Fruit fly (Drosophila melanogaster) whole organism, adult: ENCODE measurements around the gene moi.

Experiments
- CG11617 ChIP-seq: fragments of 200-800 bp; sonication (Bioruptor generic); optimal IDR thresholded peaks from 2 replicates; lab custom pipeline; 2017; ENCODE audit warnings: mild to moderate bottlenecking, missing biosample characterization, missing genetic modification reagents, missing genetic modification characterization
- CG12768 ChIP-seq: fragments of 200-800 bp; sonication (Bioruptor generic); optimal IDR thresholded peaks from 2 replicates; lab custom pipeline; 2017; ENCODE audit warnings: missing biosample characterization, missing genetic modification characterization, mild to moderate bottlenecking, moderate library complexity, missing genetic modification reagents
- CG14711 ChIP-seq: fragments of 200-800 bp; sonication (Bioruptor generic); optimal IDR thresholded peaks from 2 replicates; lab custom pipeline; 2018; ENCODE audit warnings: missing biosample characterization, mild to moderate bottlenecking, missing genetic modification characterization, moderate library complexity
- CG1620 ChIP-seq: fragments of 200-800 bp; sonication (Bioruptor generic); optimal IDR thresholded peaks from 2 replicates; lab custom pipeline; 2016; ENCODE audit warnings: missing biosample characterization, missing genetic modification characterization
- CG33017 ChIP-seq: fragments of 200-800 bp; sonication (Bioruptor generic); optimal IDR thresholded peaks from 2 replicates; lab custom pipeline; 2018; ENCODE audit warnings: missing biosample characterization, mild to moderate bottlenecking, missing genetic modification characterization, moderate library complexity
- CG5204 ChIP-seq: fragments of 200-800 bp; sonication (Bioruptor generic); optimal IDR thresholded peaks from 2 replicates; lab custom pipeline; 2016; ENCODE audit warnings: missing biosample characterization, missing genetic modification characterization
- CG7045 ChIP-seq: fragments of 200-800 bp; sonication (Bioruptor generic); optimal IDR thresholded peaks from 2 replicates; lab custom pipeline; 2017; ENCODE audit warnings: missing biosample characterization, mild to moderate bottlenecking, missing genetic modification characterization
- CG7101 ChIP-seq: fragments of 200-800 bp; sonication (Bioruptor generic); optimal IDR thresholded peaks from 2 replicates; lab custom pipeline; 2018; ENCODE audit warnings: missing biosample characterization, mild to moderate bottlenecking, missing genetic modification characterization, moderate library complexity
- Clk ChIP-seq: fragments of 200-800 bp; sonication (Bioruptor generic); optimal IDR thresholded peaks from 2 replicates; lab custom pipeline; 2017; ENCODE audit warnings: missing biosample characterization, missing genetic modification characterization
- Crg-1 ChIP-seq: fragments of 200-800 bp; sonication (Bioruptor generic); optimal IDR thresholded peaks from 2 replicates; lab custom pipeline; 2016; ENCODE audit warnings: missing biosample characterization, missing genetic modification characterization
- Hr96 ChIP-seq: fragments of 200-800 bp; sonication (Bioruptor generic); optimal IDR thresholded peaks from 2 replicates; lab custom pipeline; 2016; ENCODE audit warnings: missing biosample characterization, missing genetic modification characterization
- Mnt ChIP-seq: fragments of 200-800 bp; sonication (Bioruptor generic); optimal IDR thresholded peaks from 2 replicates; lab custom pipeline; 2016; ENCODE audit warnings: missing biosample characterization, mild to moderate bottlenecking, missing genetic modification characterization
- bab1 ChIP-seq: fragments of 200-800 bp; sonication (Bioruptor generic); optimal IDR thresholded peaks from 3 replicates; lab custom pipeline; 2019; ENCODE audit warnings: missing biosample characterization, mild to moderate bottlenecking, missing genetic modification characterization, moderate library complexity
- cic ChIP-seq: fragments of 200-800 bp; sonication (Bioruptor generic); optimal IDR thresholded peaks from 2 replicates; lab custom pipeline; 2017; ENCODE audit warnings: missing biosample characterization, mild to moderate bottlenecking, missing genetic modification characterization, moderate library complexity
- cnc ChIP-seq, 2 experiments: fragments of >200 bp; optimal IDR thresholded peaks; 2 replicates each; lab custom pipeline; 2017
- kay ChIP-seq: fragments of 200-800 bp; sonication (Bioruptor generic); peaks from one replicate; lab custom pipeline; 2016; ENCODE audit warnings: missing biosample characterization, missing genetic modification characterization, borderline replicate concordance
- ovo ChIP-seq: fragments of 200-800 bp; sonication (Bioruptor generic); optimal IDR thresholded peaks from 2 replicates; lab custom pipeline; 2016; ENCODE audit warnings: missing biosample characterization, missing genetic modification characterization
- pad ChIP-seq: fragments of 200-800 bp; sonication (Bioruptor generic); optimal IDR thresholded peaks from 3 replicates; lab custom pipeline; 2017; ENCODE audit warnings: missing biosample characterization, missing genetic modification characterization, mild to moderate bottlenecking, moderate library complexity, missing genetic modification reagents
- tj ChIP-seq: fragments of 200-800 bp; sonication (Bioruptor generic); optimal IDR thresholded peaks from 3 replicates; lab custom pipeline; 2017; ENCODE audit warnings: missing biosample characterization, mild to moderate bottlenecking, missing genetic modification characterization, moderate library complexity
- toe ChIP-seq: fragments of 200-800 bp; sonication (Bioruptor generic); optimal IDR thresholded peaks from 2 replicates; lab custom pipeline; 2016; ENCODE audit warnings: missing biosample characterization, missing genetic modification characterization

The moi gene

dm6 chr3R:18274328-18275098 lies 19.2 kb downstream of the moi start, which contains the start of the genes Vps39 and eIF1A:
Vps39 (minus strand) TSS chr3R:18274446.
eIF1A (plus strand) TSS chr3R:18274665.
- TF ChIP-seq CG7045 (GFP tag; lab: Kevin White, UChicago) (peak; percentile 33), CG11617 (peak; percentile 6), kay (GFP tag; lab: Kevin White, UChicago) (no peak), cnc (optimal IDR thresholded peaks at IDR 0.05; lab: Kevin White, UChicago) (no peak), CG12768 (peak; percentile 12), Mnt (peak; percentile 66), CG33017 (peak; percentile 53), CG5204 (no peak), ovo (peak; percentile 41), pad (GFP tag; lab: Kevin White, UChicago) (peak; percentile 13), Crg-1 (GFP tag; lab: Kevin White, UChicago) (peak; percentile 55), CG14711 (peak; percentile 47), Hr96 (GFP tag; lab: Kevin White, UChicago) (peak; percentile 67), bab1 (GFP tag; lab: Kevin White, UChicago) (no peak), toe (GFP tag; lab: Kevin White, UChicago) (no peak), tj (GFP tag; lab: Kevin White, UChicago) (peak; percentile 14), Clk (GFP tag; lab: Kevin White, UChicago) (peak; percentile 33), CG7101 (tag; lab: Kevin White, UChicago) (peak; percentile 33), cic (GFP tag; lab: Kevin White, UChicago) (peak; percentile 5), CG1620 (GFP tag; lab: Kevin White, UChicago) (peak; percentile 66)

dm6 chr3R:18275113-18275782 lies 19.9 kb downstream of the moi start:
- no peak for TF ChIP-seq CG5204
- no peak for TF ChIP-seq Crg-1 (GFP tag; lab: Kevin White, UChicago)
- no peak for TF ChIP-seq pad (GFP tag; lab: Kevin White, UChicago)
- TF ChIP-seq CG1620 (GFP tag; lab: Kevin White, UChicago): no peak
- TF ChIP-seq tj (GFP tag; lab: Kevin White, UChicago): no peak
- TF ChIP-seq cic (GFP tag; lab: Kevin White, UChicago): no peak
- no peak for TF ChIP-seq CG12768
- TF ChIP-seq CG11617: peak; percentile 69
- peak; percentile 39 for TF ChIP-seq CG14711
- no peak for TF ChIP-seq kay (GFP tag; lab: Kevin White, UChicago)
- TF ChIP-seq bab1 (GFP tag; lab: Kevin White, UChicago): peak; percentile 13
- TF ChIP-seq Clk (GFP tag; lab: Kevin White, UChicago): no peak
- no peak for TF ChIP-seq Mnt
- TF ChIP-seq CG33017: peak; percentile 81
- TF ChIP-seq ovo: no peak
- TF ChIP-seq CG7101 (tag; lab: Kevin White, UChicago): peak; percentile 45
- no peak for TF ChIP-seq cnc (optimal IDR thresholded peaks at IDR 0.05; lab: Kevin White, UChicago)
- TF ChIP-seq toe (GFP tag; lab: Kevin White, UChicago): no peak
- no peak for TF ChIP-seq CG7045 (GFP tag; lab: Kevin White, UChicago)
- no peak for TF ChIP-seq Hr96 (GFP tag; lab: Kevin White, UChicago)

dm6 chr3R:18276688-18277087 lies 21.4 kb downstream of the moi start:
- TF ChIP-seq bab1 (GFP tag; lab: Kevin White, UChicago) (no peak), toe (GFP tag; lab: Kevin White, UChicago) (no peak), Crg-1 (GFP tag; lab: Kevin White, UChicago) (no peak), cic (GFP tag; lab: Kevin White, UChicago) (no peak), CG5204 (no peak), Hr96 (GFP tag; lab: Kevin White, UChicago) (no peak), CG33017 (no peak), CG14711 (no peak), Mnt (no peak), CG7045 (GFP tag; lab: Kevin White, UChicago) (no peak), CG11617 (no peak), Clk (GFP tag; lab: Kevin White, UChicago) (no peak), cnc (optimal IDR thresholded peaks at IDR 0.05; lab: Kevin White, UChicago) (no peak), tj (GFP tag; lab: Kevin White, UChicago) (no peak), CG7101 (tag; lab: Kevin White, UChicago) (no peak), pad (GFP tag; lab: Kevin White, UChicago) (no peak)

dm6 chr3R:18277406-18277805 lies 22.1 kb downstream of the moi start:
- TF ChIP-seq cnc (optimal IDR thresholded peaks at IDR 0.05; lab: Kevin White, UChicago) (no peak), CG11617 (no peak), toe (GFP tag; lab: Kevin White, UChicago) (no peak), CG7101 (tag; lab: Kevin White, UChicago) (no peak), Hr96 (GFP tag; lab: Kevin White, UChicago) (no peak), ovo (no peak), pad (GFP tag; lab: Kevin White, UChicago) (no peak), Clk (GFP tag; lab: Kevin White, UChicago) (no peak), kay (GFP tag; lab: Kevin White, UChicago) (no peak), bab1 (GFP tag; lab: Kevin White, UChicago) (no peak), CG14711 (no peak)

- no peak for TF ChIP-seq CG7101 (tag; lab: Kevin White, UChicago)
- no peak for TF ChIP-seq pad (GFP tag; lab: Kevin White, UChicago)
- peak; percentile 18 for TF ChIP-seq CG33017
- TF ChIP-seq tj (GFP tag; lab: Kevin White, UChicago): no peak
- TF ChIP-seq CG7045 (GFP tag; lab: Kevin White, UChicago): no peak
- no peak for TF ChIP-seq toe (GFP tag; lab: Kevin White, UChicago)
- TF ChIP-seq bab1 (GFP tag; lab: Kevin White, UChicago): no peak
- no peak for TF ChIP-seq Hr96 (GFP tag; lab: Kevin White, UChicago)
- TF ChIP-seq Crg-1 (GFP tag; lab: Kevin White, UChicago): no peak
- TF ChIP-seq cic (GFP tag; lab: Kevin White, UChicago): peak; percentile 1
- peak; percentile 34 for TF ChIP-seq kay (GFP tag; lab: Kevin White, UChicago)
- peak; percentile 12 for TF ChIP-seq Mnt
- TF ChIP-seq CG1620 (GFP tag; lab: Kevin White, UChicago): no peak
Measured at dm6 chr3R:18279494-18279893, 24.2 kb downstream of the moi start, which contains the start of gene CG7142. CG7142 (minus strand) TSS chr3R:18279522.
